Worm (Caenorhabditis elegans) whole organism, L2 larva: ENCODE data around the gene F46B3.14.

Source experiments
- C34F6.9 ChIP-seq: fragments of 150-350 bp; optimal IDR thresholded peaks from 2 replicates; lab custom pipeline; 2014; ENCODE audit warnings: missing biosample characterization, missing genetic modification characterization
- F13H6.1 ChIP-seq: sonication (generic microtip); optimal IDR thresholded peaks from 2 replicates; lab custom pipeline; 2016; ENCODE audit warnings: missing genetic modification characterization, missing compliant biosample characterization
- R02D3.7 ChIP-seq: fragments of 150-350 bp; optimal IDR thresholded peaks from 2 replicates; lab custom pipeline; 2014; ENCODE audit warnings: missing biosample characterization, missing genetic modification characterization
- Y55F3AM.14 ChIP-seq: fragments of 200-800 bp; sonication (Bioruptor generic); optimal IDR thresholded peaks from 2 replicates; lab custom pipeline; 2018; ENCODE audit warnings: mild to moderate bottlenecking, missing genetic modification characterization, missing compliant biosample characterization
- ZK546.5 ChIP-seq: sonication (generic microtip); optimal IDR thresholded peaks from 2 replicates; lab custom pipeline; 2017; ENCODE audit warnings: missing biosample characterization, missing genetic modification characterization
- alr-1 ChIP-seq: fragments of 150-350 bp; optimal IDR thresholded peaks from 2 replicates; lab custom pipeline; 2014; ENCODE audit warnings: missing biosample characterization, missing genetic modification characterization
- aly-2 ChIP-seq: fragments of 150-350 bp; optimal IDR thresholded peaks from 2 replicates; lab custom pipeline; 2014; ENCODE audit warnings: missing biosample characterization, missing genetic modification characterization
- ama-1 ChIP-seq: fragments of 150-350 bp; optimal IDR thresholded peaks from 2 replicates; lab custom pipeline; 2018; ENCODE audit warnings: inconsistent platforms
- ceh-16 ChIP-seq: fragments of 150-350 bp; optimal IDR thresholded peaks from 2 replicates; lab custom pipeline; 2014; ENCODE audit warnings: missing biosample characterization, missing genetic modification characterization
- ceh-82 ChIP-seq: fragments of 150-350 bp; optimal IDR thresholded peaks from 2 replicates; lab custom pipeline; 2014; ENCODE audit warnings: missing biosample characterization, missing genetic modification characterization
- crh-2 ChIP-seq: sonication (generic microtip); optimal IDR thresholded peaks from 2 replicates; lab custom pipeline; 2017; ENCODE audit warnings: missing biosample characterization, missing genetic modification characterization
- dmd-4 ChIP-seq: sonication (generic microtip); optimal IDR thresholded peaks from 2 replicates; lab custom pipeline; 2017; ENCODE audit warnings: missing biosample characterization, missing genetic modification characterization
- egl-27 ChIP-seq: sonication (generic microtip); optimal IDR thresholded peaks from 3 replicates; lab custom pipeline; 2017; ENCODE audit warnings: missing biosample characterization, missing genetic modification reagents, missing genetic modification characterization
- elt-1 ChIP-seq: fragments of 150-350 bp; optimal IDR thresholded peaks from 2 replicates; lab custom pipeline; 2014; ENCODE audit warnings: missing biosample characterization, missing genetic modification characterization
- elt-3 ChIP-seq: sonication (generic microtip); optimal IDR thresholded peaks from 2 replicates; lab custom pipeline; 2017; ENCODE audit warnings: missing biosample characterization, missing genetic modification characterization
- gmeb-1 ChIP-seq: fragments of 150-350 bp; optimal IDR thresholded peaks from 2 replicates; lab custom pipeline; 2014; ENCODE audit warnings: missing biosample characterization, missing genetic modification characterization
- lin-11 ChIP-seq: fragments of 150-350 bp; sonication (generic microtip); optimal IDR thresholded peaks from 2 replicates; lab custom pipeline; 2014; ENCODE audit warnings: missing biosample characterization, missing genetic modification characterization, inconsistent platforms, mixed read lengths
- lin-13 ChIP-seq: fragments of 150-350 bp; optimal IDR thresholded peaks from 2 replicates; lab custom pipeline; 2014; ENCODE audit warnings: missing biosample characterization, missing genetic modification reagents, missing genetic modification characterization
- lin-39 ChIP-seq: fragments of 150-350 bp; optimal IDR thresholded peaks from 2 replicates; lab custom pipeline; 2014; ENCODE audit warnings: missing biosample characterization, missing genetic modification reagents, missing genetic modification characterization
- mab-5 ChIP-seq: fragments of 150-350 bp; optimal IDR thresholded peaks from 2 replicates; lab custom pipeline; 2014; ENCODE audit warnings: missing biosample characterization, missing genetic modification characterization
- mbf-1 ChIP-seq: sonication (generic microtip); optimal IDR thresholded peaks from 2 replicates; lab custom pipeline; 2017; ENCODE audit warnings: missing biosample characterization, missing genetic modification characterization
- mdl-1 ChIP-seq, 2 experiments: fragments of 150-350 bp in 1 of 2; sonication (generic microtip) in 1 of 2; optimal IDR thresholded peaks; 2 replicates each; lab custom pipeline; 2017; ENCODE audit warnings: missing biosample characterization in 2 of 2, missing genetic modification characterization in 2 of 2
- nhr-10 ChIP-seq: sonication (generic microtip); optimal IDR thresholded peaks from 2 replicates; lab custom pipeline; 2017; ENCODE audit warnings: missing biosample characterization, missing genetic modification characterization
- nhr-11 ChIP-seq: fragments of 150-350 bp; optimal IDR thresholded peaks from 2 replicates; lab custom pipeline; 2014; ENCODE audit warnings: missing biosample characterization, missing genetic modification characterization
- nhr-12 ChIP-seq: fragments of 150-350 bp; optimal IDR thresholded peaks from 2 replicates; lab custom pipeline; 2014; ENCODE audit warnings: missing biosample characterization, missing genetic modification characterization
- nhr-129 ChIP-seq: fragments of 150-350 bp; optimal IDR thresholded peaks from 2 replicates; lab custom pipeline; 2014; ENCODE audit warnings: missing biosample characterization, missing genetic modification characterization
- nhr-21 ChIP-seq: fragments of 150-350 bp; optimal IDR thresholded peaks from 2 replicates; lab custom pipeline; 2014; ENCODE audit warnings: missing biosample characterization, missing genetic modification characterization
- nhr-23 ChIP-seq: fragments of 150-350 bp; optimal IDR thresholded peaks from 2 replicates; lab custom pipeline; 2014; ENCODE audit warnings: missing biosample characterization, missing genetic modification reagents, missing genetic modification characterization
- nhr-237 ChIP-seq: fragments of 150-350 bp; optimal IDR thresholded peaks from 2 replicates; lab custom pipeline; 2014; ENCODE audit warnings: missing biosample characterization, missing genetic modification characterization
- nhr-25 ChIP-seq: fragments of 150-350 bp; sonication (generic microtip); optimal IDR thresholded peaks from 3 replicates; lab custom pipeline; 2014; ENCODE audit warnings: missing biosample characterization, missing genetic modification characterization
- nhr-6 ChIP-seq: fragments of 150-350 bp; optimal IDR thresholded peaks from 2 replicates; lab custom pipeline; 2014; ENCODE audit warnings: missing biosample characterization, missing genetic modification characterization
- nhr-77 ChIP-seq: fragments of 150-350 bp; optimal IDR thresholded peaks from 2 replicates; lab custom pipeline; 2014; ENCODE audit warnings: missing biosample characterization, missing genetic modification characterization
- peb-1 ChIP-seq: fragments of 150-350 bp; optimal IDR thresholded peaks from 2 replicates; lab custom pipeline; 2014; ENCODE audit warnings: missing biosample characterization, missing genetic modification characterization
- sem-4 ChIP-seq: fragments of 150-350 bp; optimal IDR thresholded peaks from 2 replicates; lab custom pipeline; 2014; ENCODE audit warnings: missing biosample characterization, missing genetic modification reagents, missing genetic modification characterization
- skn-1 ChIP-seq: sonication (generic microtip); optimal IDR thresholded peaks from 2 replicates; lab custom pipeline; 2017; ENCODE audit warnings: missing biosample characterization, missing genetic modification characterization
- sma-9 ChIP-seq, 2 experiments: fragments of 150-350 bp in 1 of 2; sonication (generic microtip) in 1 of 2; optimal IDR thresholded peaks; 2 replicates each; lab custom pipeline; 2014 to 2016; ENCODE audit warnings: missing genetic modification characterization in 2 of 2, mild to moderate bottlenecking in 1 of 2, missing biosample characterization in 1 of 2, missing compliant biosample characterization in 1 of 2, missing genetic modification reagents in 1 of 2, moderate library complexity in 1 of 2
- snpc-4 ChIP-seq: fragments of 150-350 bp; optimal IDR thresholded peaks from 2 replicates; lab custom pipeline; 2014; ENCODE audit warnings: missing biosample characterization, missing genetic modification characterization
- unc-39 ChIP-seq: fragments of 150-350 bp; optimal IDR thresholded peaks from 2 replicates; lab custom pipeline; 2014; ENCODE audit warnings: missing biosample characterization, missing genetic modification characterization
- unc-62 ChIP-seq: fragments of 150-350 bp; optimal IDR thresholded peaks from 2 replicates; lab custom pipeline; 2014; ENCODE audit warnings: missing biosample characterization, missing genetic modification reagents, missing genetic modification characterization
- zag-1 ChIP-seq: fragments of 150-350 bp; optimal IDR thresholded peaks from 2 replicates; lab custom pipeline; 2014; ENCODE audit warnings: missing biosample characterization, missing genetic modification characterization
- ztf-1 ChIP-seq: fragments of 200-800 bp; sonication (Bioruptor generic); conservative IDR thresholded peaks from 2 replicates; pipeline ENCODE4 v1.3.6; 2022; ENCODE audit warnings: missing genetic modification characterization, missing compliant biosample characterization
- ztf-11 ChIP-seq: sonication (generic microtip); optimal IDR thresholded peaks from 2 replicates; lab custom pipeline; 2017; ENCODE audit warnings: missing biosample characterization, missing genetic modification characterization
- ztf-4 ChIP-seq: fragments of 150-350 bp; optimal IDR thresholded peaks from 2 replicates; lab custom pipeline; 2014; ENCODE audit warnings: missing biosample characterization, missing genetic modification characterization

The F46B3.14 gene

DNA sequence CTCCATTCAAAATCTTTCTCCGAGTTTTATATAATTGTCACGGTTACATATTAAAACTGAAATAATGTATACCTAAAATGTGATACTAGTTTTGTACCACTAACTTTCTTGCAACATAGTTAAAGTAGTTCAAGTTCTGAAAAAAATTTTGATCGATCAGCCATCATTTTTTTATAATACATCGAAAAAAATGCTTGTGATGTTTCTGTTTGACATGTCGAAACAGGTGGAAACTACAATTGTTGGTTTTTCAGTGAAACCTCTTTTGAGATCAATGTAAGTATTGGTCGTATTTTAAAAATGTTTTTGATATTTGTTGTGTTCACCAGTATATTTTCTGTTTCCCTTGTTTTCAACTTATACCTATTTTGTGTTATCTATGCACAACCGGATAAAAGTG, 8.1 kb upstream of the F46B3.14 start, which contains the start of gene srxa-14:
Gene srxa-14, plus strand, starts transcription at position 301 of the 400 bp plus-strand sequence.
- TF ChIP-seq peb-1 (no peak), lin-11 (no peak), ZK546.5 (no peak), ztf-4 (tag; lab: Kevin White, UChicago) (no peak), dmd-4 (tag; lab: Kevin White, UChicago) (no peak), unc-39 (no peak), ztf-1 (GFP tag; lab: Robert Waterston, UW) (no peak), ztf-11 (tag; lab: Kevin White, UChicago) (no peak), elt-1 (tag; lab: Kevin White, UChicago) (no peak), nhr-10 (tag; lab: Kevin White, UChicago) (no peak), ceh-16 (tag; lab: Kevin White, UChicago) (no peak), zag-1 (tag; lab: Kevin White, UChicago) (no peak), snpc-4 (tag; lab: Kevin White, UChicago) (no peak), nhr-23 (tag; lab: Kevin White, UChicago) (no peak), mbf-1 (tag; lab: Kevin White, UChicago) (no peak), Y55F3AM.14 (GFP tag; lab: Kevin White, UChicago) (no peak), lin-13 (GFP tag; lab: Kevin White, UChicago) (no peak), R02D3.7 (no peak)

- TF ChIP-seq nhr-23 (tag; lab: Kevin White, UChicago) = no peak
- no peak for TF ChIP-seq ztf-1 (GFP tag; lab: Robert Waterston, UW)
- no peak for TF ChIP-seq lin-13 (GFP tag; lab: Kevin White, UChicago)
- no peak for TF ChIP-seq egl-27 (tag; lab: Kevin White, UChicago)
- no peak for TF ChIP-seq peb-1
- TF ChIP-seq nhr-10 (tag; lab: Kevin White, UChicago) = no peak
- no peak for TF ChIP-seq elt-3 (tag; lab: Kevin White, UChicago)
- TF ChIP-seq crh-2 (tag; lab: Kevin White, UChicago) = no peak
- TF ChIP-seq F13H6.1 (tag; lab: Kevin White, UChicago) = no peak
- no peak for TF ChIP-seq ama-1
- no peak for TF ChIP-seq skn-1 (tag; lab: Kevin White, UChicago)
- no peak for TF ChIP-seq ceh-82 (tag; lab: Kevin White, UChicago)
- no peak for TF ChIP-seq mdl-1 (tag; optimal IDR thresholded peaks at IDR 0.05; lab: Kevin White, UChicago)
- TF ChIP-seq sem-4 = no peak
- TF ChIP-seq C34F6.9 = no peak
- TF ChIP-seq snpc-4 (tag; lab: Kevin White, UChicago) = no peak
These were observed 7.2 kb upstream of the F46B3.14 start, which contains the start of gene Y44A6B.3 for ce11 chrV:20638344-20638743. Gene Y44A6B.3, minus strand, starts transcription at chrV:20638444.

DNA sequence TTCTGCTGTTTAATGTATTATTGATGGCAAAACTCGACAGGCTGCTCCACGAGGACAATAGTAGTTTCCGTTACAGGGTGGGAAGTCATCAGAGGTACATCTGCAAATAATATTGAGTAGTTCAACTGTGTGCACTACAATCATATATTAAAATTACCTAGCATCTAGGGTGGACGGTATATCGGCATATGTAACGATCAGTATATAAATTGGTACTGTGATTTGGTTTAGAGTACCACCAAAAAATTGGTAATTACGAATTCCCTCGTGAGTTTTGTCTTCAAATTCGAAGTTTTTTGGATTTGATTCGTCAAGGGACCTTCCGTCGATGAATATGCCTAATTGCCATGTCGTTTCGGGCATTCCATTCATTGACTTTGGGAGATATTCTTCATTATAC, 5.7 kb upstream of the F46B3.14 start, which contains the start of gene ttr-13:
Gene ttr-13, minus strand, starts transcription at position 101 of the 400 bp plus-strand sequence.
- no peak for TF ChIP-seq snpc-4 (tag; lab: Kevin White, UChicago)
- TF ChIP-seq aly-2 (tag; lab: Kevin White, UChicago) = no peak
- no peak for TF ChIP-seq mab-5 (tag; lab: Kevin White, UChicago)
- no peak for TF ChIP-seq nhr-12 (tag; lab: Kevin White, UChicago)
- TF ChIP-seq skn-1 (tag; lab: Kevin White, UChicago) = no peak
- TF ChIP-seq lin-39 (tag; lab: Kevin White, UChicago) = no peak
- TF ChIP-seq nhr-237 (tag; lab: Kevin White, UChicago) = no peak
- no peak for TF ChIP-seq lin-13 (GFP tag; lab: Kevin White, UChicago)
- TF ChIP-seq nhr-11 = no peak
- no peak for TF ChIP-seq nhr-129 (tag; lab: Kevin White, UChicago)
- no peak for TF ChIP-seq ZK546.5
- no peak for TF ChIP-seq unc-39
- TF ChIP-seq nhr-25 (tag; lab: Kevin White, UChicago) = no peak
- TF ChIP-seq ama-1 = no peak
- TF ChIP-seq crh-2 (tag; lab: Kevin White, UChicago) = no peak
- TF ChIP-seq nhr-6 (tag; lab: Kevin White, UChicago) = no peak
- TF ChIP-seq unc-62 (GFP tag; lab: Kevin White, UChicago) = no peak
- TF ChIP-seq nhr-10 (tag; lab: Kevin White, UChicago) = no peak

DNA sequence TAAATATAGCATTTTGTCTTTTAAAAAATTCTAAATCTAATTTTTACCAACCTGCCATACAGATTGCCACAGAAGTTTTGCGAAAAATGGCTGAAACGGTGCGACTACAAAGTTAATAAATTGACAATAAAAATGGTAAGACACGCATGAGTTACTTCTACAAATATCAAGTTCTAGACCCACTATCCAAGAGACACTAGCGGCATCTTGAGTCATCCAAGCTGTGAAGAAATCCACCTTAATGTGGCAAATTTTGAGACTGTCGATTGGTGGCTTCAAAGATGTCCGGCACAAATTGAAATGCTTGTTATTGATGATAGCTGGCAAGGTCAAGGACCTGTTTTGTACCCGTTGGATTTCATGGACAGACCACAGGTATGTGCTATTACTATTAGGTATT, 3.2 kb upstream of the F46B3.14 start, which contains the start of gene F46B3.16:
Gene F46B3.16, plus strand, starts transcription at position 301 of the 400 bp plus-strand sequence.
- TF ChIP-seq skn-1 (tag; lab: Kevin White, UChicago) (no peak), nhr-77 (tag; lab: Kevin White, UChicago) (no peak), lin-13 (GFP tag; lab: Kevin White, UChicago) (no peak), nhr-21 (no peak), ztf-1 (GFP tag; lab: Robert Waterston, UW) (no peak), sma-9 (GFP tag; optimal IDR thresholded peaks at IDR 0.05; lab: Kevin White, UChicago) (no peak), sma-9 (tag; optimal IDR thresholded peaks at IDR 0.05; lab: Kevin White, UChicago) (no peak), mab-5 (tag; lab: Kevin White, UChicago) (no peak), nhr-10 (tag; lab: Kevin White, UChicago) (no peak), egl-27 (tag; lab: Kevin White, UChicago) (no peak), nhr-129 (tag; lab: Kevin White, UChicago) (no peak), peb-1 (no peak), ZK546.5 (no peak), elt-3 (tag; lab: Kevin White, UChicago) (no peak), gmeb-1 (no peak), ceh-16 (tag; lab: Kevin White, UChicago) (no peak), nhr-237 (tag; lab: Kevin White, UChicago) (no peak), alr-1 (tag; lab: Kevin White, UChicago) (no peak), crh-2 (tag; lab: Kevin White, UChicago) (no peak)
